Fruit fly (Drosophila melanogaster) ovary, adult (tissue): Measurements from ENCODE around the gene CG13937.

Experiments used
- CG17801 ChIP-seq: fragments of 200-800 bp; optimal IDR thresholded peaks from 2 replicates; lab custom pipeline; 2019; ENCODE audit warnings: missing biosample characterization, mild to moderate bottlenecking, missing genetic modification characterization, moderate library complexity; ENCODE audit not compliant: partially characterized antibody

CG13937 gene

DNA sequence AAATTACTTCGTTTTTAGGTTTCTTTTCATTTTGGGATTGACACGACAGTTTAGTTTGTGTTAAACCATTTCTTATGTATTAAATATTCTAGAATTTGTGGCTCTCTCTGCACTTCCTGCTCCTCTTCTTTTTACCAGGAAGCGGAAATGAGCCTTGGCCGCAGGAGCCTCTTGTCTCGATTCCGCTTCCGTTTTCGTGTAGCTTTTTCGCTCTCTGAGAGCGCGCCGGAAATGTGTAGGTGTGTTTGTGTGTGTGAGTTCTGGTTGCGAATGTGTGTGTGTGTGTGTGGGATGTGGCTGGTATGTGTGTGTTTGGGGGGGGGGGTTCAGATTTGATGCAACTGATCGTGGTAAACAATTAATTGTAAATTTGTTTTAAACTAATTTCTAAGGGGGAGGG is 23.3 kb downstream of the CG13937 start:
- TF ChIP-seq CG17801 (GFP tag; lab: Kevin White, UChicago), result peak; percentile 22

dm6 chr3L:1856467-1857350 is 26.1 kb downstream of the CG13937 start, which contains the start of gene CG12024:
CG12024 (plus strand) TSS chr3L:1857165.
- TF ChIP-seq CG17801 (GFP tag; lab: Kevin White, UChicago), result peak; percentile 58

DNA sequence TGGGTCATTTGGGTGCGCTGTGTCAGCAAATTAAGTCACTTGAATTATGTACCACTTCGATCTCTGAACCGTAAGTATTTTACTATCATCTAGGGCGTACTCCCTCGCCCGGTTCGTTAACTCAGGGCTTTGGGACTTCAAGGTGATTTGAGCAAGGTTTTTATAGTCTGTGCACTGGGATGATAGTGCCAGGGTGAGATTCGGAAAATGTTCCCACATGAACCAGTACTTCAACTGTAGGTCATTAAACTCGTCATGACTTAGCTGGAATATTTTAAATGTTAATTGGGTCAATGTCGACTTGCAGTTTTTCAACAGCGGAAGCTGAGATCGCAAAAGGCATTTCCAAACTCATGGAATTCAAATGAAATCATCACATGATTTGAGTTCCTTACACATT is 27.4 kb downstream of the CG13937 start, which contains the start of gene CNMa:
Gene CNMa, minus strand, starts transcription at position 101 of the 400 bp plus-strand sequence.
- TF ChIP-seq CG17801 (GFP tag; lab: Kevin White, UChicago), result no peak

DNA sequence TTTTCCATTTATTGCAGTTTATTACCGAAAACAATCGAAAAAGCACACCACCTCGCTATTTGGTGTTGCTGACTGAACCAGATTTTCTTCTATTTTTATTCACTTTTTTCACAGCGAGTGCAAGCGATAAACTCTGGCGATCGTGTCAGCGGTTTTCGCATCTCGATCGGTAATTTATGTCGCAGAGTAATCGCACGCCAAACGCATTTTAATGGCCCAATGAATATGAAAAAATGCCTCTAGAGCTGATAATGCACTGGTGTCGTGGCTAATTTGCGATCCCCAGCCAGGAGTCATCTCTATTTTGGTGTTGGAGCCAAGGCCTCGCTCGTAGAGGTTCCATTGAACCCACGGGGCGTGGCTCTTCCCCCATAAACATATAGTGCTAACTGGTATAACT is 29.6 kb downstream of the CG13937 start:
- no peak for TF ChIP-seq CG17801 (GFP tag; lab: Kevin White, UChicago)

DNA sequence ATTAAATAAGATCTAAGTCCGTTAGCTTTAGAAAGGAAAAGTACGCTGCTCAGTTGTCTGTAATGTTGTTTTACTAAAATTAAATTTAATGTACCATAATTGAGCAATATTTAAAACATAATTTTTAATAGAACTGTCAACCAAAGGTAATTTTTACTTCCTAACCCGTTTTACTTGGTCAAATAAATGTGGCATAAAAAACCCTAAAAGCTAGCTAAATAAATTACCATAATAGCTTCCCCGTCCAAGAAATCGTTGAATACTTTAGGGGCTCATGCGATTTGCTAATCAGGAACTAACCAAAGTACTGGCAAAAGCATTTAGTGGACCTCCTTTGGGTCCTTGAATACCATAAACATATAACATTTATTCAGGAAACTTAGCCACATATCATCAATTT is 32.3 kb downstream of the CG13937 start:
- TF ChIP-seq CG17801 (GFP tag; lab: Kevin White, UChicago), result no peak

dm6 chr3L:1844600-1844999 is 38.2 kb downstream of the CG13937 start:
- no peak for TF ChIP-seq CG17801 (GFP tag; lab: Kevin White, UChicago)

DNA sequence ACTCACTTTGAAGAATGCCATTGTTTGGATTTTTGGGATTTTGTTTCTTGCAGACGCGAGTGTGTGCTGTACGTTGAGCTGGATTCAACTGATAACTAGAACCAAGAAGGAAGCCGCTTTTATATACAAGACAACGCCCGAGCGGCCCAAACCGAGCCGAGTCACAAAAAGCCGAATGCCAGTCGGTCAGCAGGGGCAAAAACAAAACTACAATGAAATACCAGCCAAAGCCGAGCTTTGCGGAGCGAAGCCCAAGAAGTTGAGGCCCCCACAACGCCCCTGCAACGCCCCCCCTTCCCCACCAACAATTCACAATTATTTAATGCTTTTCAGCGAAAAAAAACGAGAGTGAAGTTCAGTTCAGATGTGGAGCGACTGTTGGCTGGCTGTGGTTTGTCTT is 40.9 kb downstream of the CG13937 start, which contains the start of gene Cpr62Bc:
Gene Cpr62Bc, minus strand, starts transcription at position 101 of the 400 bp plus-strand sequence.
- no peak for TF ChIP-seq CG17801 (GFP tag; lab: Kevin White, UChicago)

DNA sequence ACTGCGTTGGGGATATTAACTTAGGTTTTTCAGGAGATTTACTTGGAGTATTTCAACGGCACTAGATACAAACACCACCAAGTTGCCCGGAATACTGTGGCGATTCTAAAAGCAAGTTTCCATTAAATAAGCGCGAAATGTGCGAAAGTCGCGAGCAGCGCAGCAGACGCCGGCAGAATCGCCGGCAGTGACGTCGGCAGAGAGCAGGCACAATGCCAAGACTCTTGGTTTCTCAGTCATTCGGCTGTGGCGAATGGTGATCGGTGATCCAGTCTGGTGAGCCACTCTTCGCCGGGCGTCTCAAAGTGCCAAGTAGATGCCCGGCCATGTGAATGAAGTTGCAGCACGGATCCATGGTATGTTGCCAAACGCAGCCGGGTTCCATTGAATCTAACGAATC is 47.8 kb downstream of the CG13937 start, which contains the start of gene Cpr62Bb:
Gene Cpr62Bb, minus strand, starts transcription at position 101 of the 400 bp plus-strand sequence.
- TF ChIP-seq CG17801 (GFP tag; lab: Kevin White, UChicago), result no peak

- TF ChIP-seq CG17801 (GFP tag; lab: Kevin White, UChicago), result no peak
These were observed 51.0 kb downstream of the CG13937 start, which contains the start of gene Cpr62Ba for dm6 chr3L:1831753-1832268. Cpr62Ba (minus strand) TSS chr3L:1831783.

DNA sequence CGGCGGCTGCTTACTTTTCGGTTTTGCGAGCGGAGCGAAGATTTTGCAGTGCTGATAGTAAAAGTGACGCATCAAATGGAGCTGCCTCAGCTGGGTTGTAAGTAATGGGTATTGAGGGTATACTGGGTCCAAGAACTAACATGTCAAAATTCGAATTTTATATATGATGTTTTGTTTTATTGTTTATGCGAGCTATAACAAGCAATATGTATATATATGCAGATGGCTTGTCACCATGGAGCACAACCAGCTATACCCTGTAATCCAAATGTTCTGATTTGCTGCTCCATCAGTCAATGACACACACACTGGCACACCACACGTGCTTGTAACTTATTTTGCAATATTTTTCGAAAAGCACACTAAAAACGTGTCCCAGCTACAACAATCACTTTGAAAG is 53.3 kb downstream of the CG13937 start:
- no peak for TF ChIP-seq CG17801 (GFP tag; lab: Kevin White, UChicago)

DNA sequence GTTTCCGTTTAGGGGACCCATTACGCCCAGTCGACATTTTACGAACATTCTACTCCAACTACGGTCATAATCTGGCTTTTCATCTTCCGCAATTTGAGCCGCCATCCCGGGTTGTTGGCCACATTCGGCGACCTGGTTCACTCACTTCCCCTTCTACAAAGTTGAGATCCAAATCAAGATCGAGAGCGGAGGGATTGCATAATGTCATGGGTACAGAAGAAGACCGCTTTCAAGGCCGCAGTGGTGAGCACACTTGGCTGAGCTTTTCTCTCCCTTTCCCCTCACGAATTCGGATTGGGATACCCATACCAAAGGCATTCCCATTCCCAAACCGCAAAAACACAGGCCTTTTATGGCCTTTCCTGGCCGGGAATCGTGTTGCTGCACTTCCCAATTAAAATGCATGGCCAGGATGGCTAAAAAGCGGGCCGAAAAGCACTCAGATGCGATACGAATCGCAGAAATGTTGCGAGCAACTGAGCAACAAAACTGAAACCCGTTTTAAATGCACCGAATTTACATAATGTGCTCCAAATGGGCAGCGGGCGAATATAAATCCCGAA is 55.0 kb downstream of the CG13937 start:
- TF ChIP-seq CG17801 (GFP tag; lab: Kevin White, UChicago), result no peak
